Worm (Caenorhabditis elegans) whole organism, midembryonic: ENCODE results near the gene Y54G11A.4.

ENCODE experiments used
- T22C8.4 ChIP-seq: fragments of 200-800 bp; sonication (Bioruptor generic); IDR thresholded peaks from 2 replicates; pipeline ENCODE4 v1.3.6; 2022; ENCODE audit warnings: missing genetic modification characterization, missing compliant biosample characterization
- cog-1 ChIP-seq: sonication (generic microtip); optimal IDR thresholded peaks from 2 replicates; lab custom pipeline; 2016; ENCODE audit warnings: missing genetic modification characterization, missing compliant biosample characterization
- flt-1 ChIP-seq: fragments of 200-800 bp; sonication (Bioruptor generic); IDR thresholded peaks from 2 replicates; pipeline ENCODE4 v1.3.6; 2022; ENCODE audit warnings: missing genetic modification characterization, missing compliant biosample characterization
- klf-2 ChIP-seq: fragments of 200-800 bp; sonication (Bioruptor generic); conservative IDR thresholded peaks from 2 replicates; pipeline ENCODE4 v1.3.6; 2022; ENCODE audit warnings: missing genetic modification reagents, missing genetic modification characterization, missing compliant biosample characterization
- med-1 ChIP-seq: sonication (generic microtip); optimal IDR thresholded peaks from 2 replicates; lab custom pipeline; 2017; ENCODE audit warnings: missing genetic modification characterization, mild to moderate bottlenecking, missing compliant biosample characterization, antibody characterized with exemption, missing genetic modification reagents; ENCODE audit not compliant: insufficient read depth
- tab-1 ChIP-seq: fragments of 200-800 bp; sonication (Bioruptor generic); IDR thresholded peaks from 2 replicates; pipeline ENCODE4 v1.3.6; 2022; ENCODE audit warnings: missing genetic modification characterization, missing compliant biosample characterization

ce11 chrII:14249489-14249888 lies 43.1 kb upstream of the Y54G11A.4 start:
- TF ChIP-seq flt-1 (peak; percentile 71; the same call in 1 of the 2 replicates), T22C8.4 (GFP tag; lab: Robert Waterston, UW) (peak; percentile 61; the same call in 1 of the 2 replicates), cog-1 (tag; lab: Kevin White, UChicago) (no peak), med-1 (GFP tag; lab: Kevin White, UChicago) (peak; percentile 13), tab-1 (GFP tag; lab: Robert Waterston, UW) (no peak), klf-2 (GFP tag; lab: Robert Waterston, UW) (no peak)
